Fruit fly (Drosophila melanogaster) whole organism, embryonic: Measurements from ENCODE around the gene mRpL16.
A peak's percentile ranks its signal among the peaks of the same experiment; 100 is the strongest.

Experiments
- B-H1 ChIP-seq: fragments of 200-800 bp; sonication (Bioruptor generic); IDR thresholded peaks from 3 replicates; pipeline ENCODE4 v1.3.6; 2022; ENCODE audit warnings: missing biosample characterization, missing genetic modification characterization
- BEAF-32 ChIP-seq: fragments of 200-800 bp; sonication (Bioruptor generic); optimal IDR thresholded peaks from 3 replicates; lab custom pipeline; 2017; ENCODE audit warnings: missing biosample characterization, missing genetic modification characterization, mild to moderate bottlenecking, moderate library complexity, missing genetic modification reagents
- CG10431 ChIP-seq: fragments of 200-800 bp; sonication (Bioruptor generic); optimal IDR thresholded peaks from 3 replicates; lab custom pipeline; 2018; ENCODE audit warnings: missing biosample characterization, mild to moderate bottlenecking, missing genetic modification characterization
- CG10543 ChIP-seq: fragments of 200-800 bp; sonication (Bioruptor generic); optimal IDR thresholded peaks from 3 replicates; lab custom pipeline; 2017; ENCODE audit warnings: missing biosample characterization, mild to moderate bottlenecking, missing genetic modification characterization, moderate library complexity
- CG13894 ChIP-seq: fragments of 200-800 bp; sonication (Bioruptor generic); optimal IDR thresholded peaks from 3 replicates; lab custom pipeline; 2018; ENCODE audit warnings: missing biosample characterization, mild to moderate bottlenecking, missing genetic modification characterization, moderate library complexity
- CG18599 ChIP-seq: fragments of 200-800 bp; sonication (Bioruptor generic); optimal IDR thresholded peaks from 3 replicates; lab custom pipeline; 2017; ENCODE audit warnings: missing biosample characterization, missing genetic modification characterization, mild to moderate bottlenecking, moderate library complexity, missing genetic modification reagents
- CG2120 ChIP-seq: fragments of 200-800 bp; sonication (Bioruptor generic); optimal IDR thresholded peaks from 3 replicates; lab custom pipeline; 2016; ENCODE audit warnings: missing biosample characterization, missing genetic modification characterization
- CG32532 ChIP-seq: fragments of 200-800 bp; sonication (Bioruptor generic); IDR thresholded peaks from 2 replicates; pipeline ENCODE4 v1.3.6; 2022; ENCODE audit warnings: missing biosample characterization, missing genetic modification characterization
- CG3407 ChIP-seq: fragments of 200-800 bp; sonication (Bioruptor generic); optimal IDR thresholded peaks from 2 replicates; lab custom pipeline; 2018; ENCODE audit warnings: missing biosample characterization, mild to moderate bottlenecking, missing genetic modification characterization
- CG34376 ChIP-seq: fragments of 200-800 bp; sonication (Bioruptor generic); optimal IDR thresholded peaks from 2 replicates; lab custom pipeline; 2018; ENCODE audit warnings: missing biosample characterization, mild to moderate bottlenecking, missing genetic modification characterization
- CG42726 ChIP-seq: fragments of 200-800 bp; sonication (Bioruptor generic); IDR thresholded peaks from 2 replicates; pipeline ENCODE4 v1.3.6; 2022; ENCODE audit warnings: missing biosample characterization, missing genetic modification characterization; ENCODE audit not compliant: partially characterized antibody
- CG4360 ChIP-seq: fragments of 200-800 bp; sonication (Bioruptor generic); IDR thresholded peaks from 2 replicates; pipeline ENCODE4 v1.3.6; 2022; ENCODE audit warnings: missing biosample characterization, missing genetic modification characterization
- CG6854 ChIP-seq: fragments of 200-800 bp; sonication (Bioruptor generic); optimal IDR thresholded peaks from 3 replicates; lab custom pipeline; 2017; ENCODE audit warnings: missing biosample characterization, mild to moderate bottlenecking, missing genetic modification characterization
- CG8765 ChIP-seq: fragments of 200-800 bp; sonication (Bioruptor generic); IDR thresholded peaks from 2 replicates; pipeline ENCODE4 v1.3.6; 2022; ENCODE audit warnings: missing biosample characterization, missing genetic modification characterization
- D19A ChIP-seq: fragments of 200-800 bp; optimal IDR thresholded peaks from 3 replicates; lab custom pipeline; 2019; ENCODE audit warnings: missing biosample characterization, mild to moderate bottlenecking, missing genetic modification characterization, moderate library complexity
- Dip3 ChIP-seq: fragments of 200-800 bp; sonication (Bioruptor generic); optimal IDR thresholded peaks from 3 replicates; lab custom pipeline; 2016; ENCODE audit warnings: missing biosample characterization, missing genetic modification characterization
- Lim3 ChIP-seq: fragments of 200-800 bp; sonication (Bioruptor generic); IDR thresholded peaks from 2 replicates; pipeline ENCODE4 v1.3.6; 2022; ENCODE audit warnings: missing biosample characterization, missing genetic modification characterization
- Lpt ChIP-seq: fragments of >200 bp; optimal IDR thresholded peaks from 2 replicates; lab custom pipeline; 2018; ENCODE audit warnings: missing biosample characterization, missing genetic modification characterization
- Pdp1 ChIP-seq, 2 experiments: fragments of 200-800 bp; sonication (Bioruptor generic); optimal IDR thresholded peaks; 3 replicates each; lab custom pipeline; 2016; ENCODE audit warnings: missing biosample characterization in 2 of 2, missing genetic modification characterization in 2 of 2, mild to moderate bottlenecking in 1 of 2, moderate library complexity in 1 of 2
- amos ChIP-seq: fragments of 200-800 bp; sonication (Bioruptor generic); IDR thresholded peaks from 2 replicates; pipeline ENCODE4 v1.3.6; 2022; ENCODE audit warnings: missing biosample characterization, missing genetic modification characterization; ENCODE audit not compliant: partially characterized antibody
- cg ChIP-seq: fragments of 200-800 bp; sonication (Bioruptor generic); optimal IDR thresholded peaks from 3 replicates; lab custom pipeline; 2019; ENCODE audit warnings: missing biosample characterization, mild to moderate bottlenecking, missing genetic modification characterization, moderate library complexity
- chm ChIP-seq: fragments of 200-800 bp; sonication (Bioruptor generic); IDR thresholded peaks from 2 replicates; pipeline ENCODE4 v1.3.6; 2022; ENCODE audit warnings: missing biosample characterization, missing genetic modification characterization
- cwo ChIP-seq: fragments of 200-800 bp; sonication (Bioruptor generic); optimal IDR thresholded peaks from 3 replicates; lab custom pipeline; 2017; ENCODE audit warnings: missing biosample characterization, missing genetic modification characterization, mild to moderate bottlenecking, moderate library complexity, missing genetic modification reagents
- exex ChIP-seq: fragments of 200-800 bp; sonication (Bioruptor generic); optimal IDR thresholded peaks from 4 replicates; lab custom pipeline; 2018; ENCODE audit warnings: missing biosample characterization, mild to moderate bottlenecking, missing genetic modification characterization, moderate library complexity
- fd64A ChIP-seq: fragments of 200-800 bp; sonication (Bioruptor generic); optimal IDR thresholded peaks from 3 replicates; lab custom pipeline; 2018; ENCODE audit warnings: missing biosample characterization, mild to moderate bottlenecking, missing genetic modification characterization
- ftz-f1 ChIP-seq: fragments of 200-800 bp; sonication (Bioruptor generic); optimal IDR thresholded peaks from 2 replicates; lab custom pipeline; 2016; ENCODE audit warnings: missing biosample characterization, missing genetic modification characterization
- grn ChIP-seq: fragments of 200-800 bp; sonication (Bioruptor generic); optimal IDR thresholded peaks from 3 replicates; lab custom pipeline; 2017; ENCODE audit warnings: missing biosample characterization, missing genetic modification characterization
- kni ChIP-seq: fragments of 200-800 bp; sonication (Bioruptor generic); optimal IDR thresholded peaks from 3 replicates; lab custom pipeline; 2017; ENCODE audit warnings: mild to moderate bottlenecking, missing biosample characterization, missing genetic modification reagents, missing genetic modification characterization
- lab ChIP-seq: fragments of 200-800 bp; sonication (Bioruptor generic); optimal IDR thresholded peaks from 3 replicates; lab custom pipeline; 2017; ENCODE audit warnings: missing biosample characterization, missing genetic modification characterization, mild to moderate bottlenecking, moderate library complexity, missing genetic modification reagents
- lilli ChIP-seq: fragments of 200-800 bp; sonication (Bioruptor generic); optimal IDR thresholded peaks from 3 replicates; lab custom pipeline; 2016; ENCODE audit warnings: missing biosample characterization, missing genetic modification characterization
- mirr ChIP-seq: fragments of 200-800 bp; sonication (Bioruptor generic); optimal IDR thresholded peaks from 3 replicates; lab custom pipeline; 2018; ENCODE audit warnings: missing biosample characterization, mild to moderate bottlenecking, missing genetic modification characterization
- oc ChIP-seq: fragments of 200-800 bp; sonication (Bioruptor generic); optimal IDR thresholded peaks from 2 replicates; lab custom pipeline; 2018; ENCODE audit warnings: missing biosample characterization, mild to moderate bottlenecking, missing genetic modification characterization, moderate library complexity
- peb ChIP-seq: fragments of 200-800 bp; sonication (Bioruptor generic); IDR thresholded peaks from 2 replicates; pipeline ENCODE4 v1.3.6; 2022; ENCODE audit warnings: missing biosample characterization, missing genetic modification characterization
- row ChIP-seq: fragments of 200-800 bp; sonication (Bioruptor generic); IDR thresholded peaks from 3 replicates; pipeline ENCODE4 v1.3.6; 2022; ENCODE audit warnings: missing biosample characterization, missing genetic modification characterization
- sens ChIP-seq: fragments of 200-800 bp; sonication (Bioruptor generic); peaks from one replicate; lab custom pipeline; 2016; ENCODE audit warnings: missing biosample characterization, missing genetic modification characterization
- sug ChIP-seq: fragments of 200-800 bp; optimal IDR thresholded peaks from 2 replicates; lab custom pipeline; 2019; ENCODE audit warnings: missing biosample characterization, mild to moderate bottlenecking, missing genetic modification characterization, moderate library complexity
- twi ChIP-seq: fragments of 200-800 bp; optimal IDR thresholded peaks from 2 replicates; lab custom pipeline; 2019; ENCODE audit warnings: missing biosample characterization, mild to moderate bottlenecking, missing genetic modification characterization, moderate library complexity
- wdn ChIP-seq: fragments of 200-800 bp; sonication (Bioruptor generic); IDR thresholded peaks from 2 replicates; pipeline ENCODE4 v1.3.6; 2022; ENCODE audit warnings: missing biosample characterization, missing genetic modification characterization

mRpL16 gene

dm6 chrX:1847735-1848134, 42.3 kb upstream of the mRpL16 start (continued):
- no peak for TF ChIP-seq amos (GFP tag; lab: Robert Waterston, UW)

dm6 chrX:1848624-1849198, 41.3 kb upstream of the mRpL16 start:
- peak; percentile 60 for TF ChIP-seq CG34376 (GFP tag; lab: Kevin White, UChicago)
- TF ChIP-seq oc (tag; lab: Kevin White, UChicago), result no peak
- no peak for TF ChIP-seq CG42726
- no peak for TF ChIP-seq Lim3 (GFP tag; lab: Robert Waterston, UW)
- no peak for TF ChIP-seq Dip3 (GFP tag; lab: Kevin White, UChicago)
- peak; percentile 51 for TF ChIP-seq sug (tag; lab: Kevin White, UChicago)
- peak; percentile 60 for TF ChIP-seq CG10543 (GFP tag; lab: Kevin White, UChicago)
- 0 out of 3 replicates have a peak, but pooled peaks have one; percentile 22 for TF ChIP-seq row
- no peak for TF ChIP-seq BEAF-32 (GFP tag; lab: Kevin White, UChicago)
- TF ChIP-seq CG32532 (GFP tag; lab: Robert Waterston, UW), result peak; percentile 30; the same call in 1 of the 2 replicates
- TF ChIP-seq wdn (GFP tag; lab: Robert Waterston, UW), result no peak
- TF ChIP-seq mirr (GFP tag; lab: Kevin White, UChicago), result peak; percentile 73
- TF ChIP-seq CG10431 (GFP tag; lab: Kevin White, UChicago), result no peak
- TF ChIP-seq lab, result peak; percentile 31
- no peak for TF ChIP-seq CG4360
- no peak for TF ChIP-seq chm (GFP tag; lab: Robert Waterston, UW)
- peak in 1 of 2 experiments; percentile 14 for TF ChIP-seq Pdp1 (GFP tag; optimal IDR thresholded peaks at IDR 0.05; lab: Kevin White, UChicago)
- peak; percentile 46 for TF ChIP-seq CG18599 (GFP tag; lab: Kevin White, UChicago)
- peak; percentile 65 for TF ChIP-seq kni
- no peak for TF ChIP-seq CG6854 (GFP tag; lab: Kevin White, UChicago)
- peak; percentile 67 for TF ChIP-seq exex (tag; lab: Kevin White, UChicago)
- peak; percentile 31 for TF ChIP-seq CG13894 (tag; lab: Kevin White, UChicago)
- TF ChIP-seq grn, result peak; percentile 39
- TF ChIP-seq cwo (GFP tag; lab: Kevin White, UChicago), result peak; percentile 57
- TF ChIP-seq peb, result no peak
- TF ChIP-seq CG2120 (GFP tag; lab: Kevin White, UChicago), result peak; percentile 23
- TF ChIP-seq lilli (GFP tag; lab: Kevin White, UChicago), result peak; percentile 4
- peak; percentile 69 for TF ChIP-seq twi (tag; lab: Kevin White, UChicago)
- peak; percentile 17 for TF ChIP-seq ftz-f1 (GFP tag; lab: Kevin White, UChicago)
- TF ChIP-seq D19A (tag; lab: Kevin White, UChicago), result peak; percentile 38
- TF ChIP-seq cg (GFP tag; lab: Kevin White, UChicago), result peak; percentile 12
- no peak for TF ChIP-seq CG3407 (GFP tag; lab: Kevin White, UChicago)
- no peak for TF ChIP-seq CG8765 (GFP tag; lab: Robert Waterston, UW)
- peak; percentile 32 for TF ChIP-seq sens
- no peak for TF ChIP-seq B-H1 (GFP tag; lab: Robert Waterston, UW)
- no peak for TF ChIP-seq Lpt (GFP tag; lab: Kevin White, UChicago)
- TF ChIP-seq fd64A, result no peak
